Worm (Caenorhabditis elegans): ENCODE measurements around the gene dct-7.

The dct-7 gene

ce11 chrIV:4294552-4294951 is 4.2 kb upstream of the dct-7 start, which contains the start of gene F15E6.3 (continued):
- TF ChIP-seq unc-62 (GFP tag; optimal IDR thresholded peaks at IDR 0.05 in 1 of 2) (peak in 1 of 2 experiments; percentile 99), unc-62 (tag; optimal IDR thresholded peaks at IDR 0.05) (no peak), duxl-1 (tag; optimal IDR thresholded peaks at IDR 0.05; ENCODE audit: poor library complexity) (peak; percentile 26), daf-19 (GFP tag; conservative IDR thresholded peaks at IDR 0.05) (no peak), ceh-20 (GFP tag; IDR thresholded peaks at IDR 0.05) (no peak), aha-1 (tag) (peak; percentile 24), nhr-11 (tag; optimal IDR thresholded peaks at IDR 0.05) (peak; percentile 34), nhr-102 (tag; optimal IDR thresholded peaks at IDR 0.05) (peak; percentile 65), aly-2 (tag; optimal IDR thresholded peaks at IDR 0.05) (no peak), nhr-237 (tag; optimal IDR thresholded peaks at IDR 0.05) (no peak), hlh-11 (tag; optimal IDR thresholded peaks at IDR 0.05) (peak; percentile 76), T26A8.4 (GFP tag; IDR thresholded peaks at IDR 0.05) (no peak), lin-39 (tag; optimal IDR thresholded peaks at IDR 0.05) (no peak)

ce11 chrIV:4292569-4292968 is 2.2 kb upstream of the dct-7 start, which contains the start of gene F15E6.10:
F15E6.10 (plus strand) TSS chrIV:4292869.
- TF ChIP-seq rbr-2 (tag; optimal IDR thresholded peaks at IDR 0.05) (no peak), spr-3 (GFP tag; optimal IDR thresholded peaks at IDR 0.05) (no peak), unc-130 (GFP tag; optimal IDR thresholded peaks at IDR 0.05) (no peak), nhr-28 (tag; optimal IDR thresholded peaks at IDR 0.05) (no peak)

ce11 chrIV:4291174-4291573 is 802 bp upstream of the dct-7 start, which contains the start of gene F15E6.4:
F15E6.4 (plus strand) TSS chrIV:4291474.
- no peak for TF ChIP-seq ceh-44 (GFP tag; IDR thresholded peaks at IDR 0.05)
- TF ChIP-seq skn-1 (tag; optimal IDR thresholded peaks at IDR 0.05) = no peak
- TF ChIP-seq zip-2 (tag; optimal IDR thresholded peaks at IDR 0.05) = no peak
- no peak for TF ChIP-seq spr-3 (GFP tag; optimal IDR thresholded peaks at IDR 0.05)
- no peak for TF ChIP-seq lsy-2 (tag; optimal IDR thresholded peaks at IDR 0.05)
- no peak for TF ChIP-seq F26F4.8 (GFP tag; conservative IDR thresholded peaks at IDR 0.05)
- no peak for TF ChIP-seq T26A8.4 (GFP tag; IDR thresholded peaks at IDR 0.05)
- no peak for TF ChIP-seq mes-2 (tag; optimal IDR thresholded peaks at IDR 0.05; ENCODE audit: poor library complexity, severe bottlenecking)
- TF ChIP-seq set-16 (GFP tag; IDR thresholded peaks at IDR 0.05) = no peak

- no peak for TF ChIP-seq vab-7 (GFP tag; IDR thresholded peaks at IDR 0.05)
- TF ChIP-seq hmg-1.1 (GFP tag; IDR thresholded peaks at IDR 0.05) = no peak
- TF ChIP-seq dmd-9 (GFP tag; IDR thresholded peaks at IDR 0.05) = no peak
- TF ChIP-seq duxl-1 (tag; optimal IDR thresholded peaks at IDR 0.05; ENCODE audit: poor library complexity) = no peak
- no peak for TF ChIP-seq mxl-3 (GFP tag; optimal IDR thresholded peaks at IDR 0.05)
- no peak for TF ChIP-seq snpc-1.2 (GFP tag; IDR thresholded peaks at IDR 0.05)
- no peak for TF ChIP-seq gei-8 (GFP tag; optimal IDR thresholded peaks at IDR 0.05)
- no peak for TF ChIP-seq egl-27 (tag; optimal IDR thresholded peaks at IDR 0.05)
- TF ChIP-seq F26F4.8 (GFP tag; conservative IDR thresholded peaks at IDR 0.05) = no peak
- no peak for TF ChIP-seq jun-1 (tag; optimal IDR thresholded peaks at IDR 0.05)
- TF ChIP-seq skn-1 (tag; optimal IDR thresholded peaks at IDR 0.05) = no peak
- TF ChIP-seq T20F7.1 (GFP tag; optimal IDR thresholded peaks at IDR 0.05) = no peak
- TF ChIP-seq nhr-111 (GFP tag; optimal IDR thresholded peaks at IDR 0.05) = no peak
- no peak for TF ChIP-seq ZK546.5 (tag; optimal IDR thresholded peaks at IDR 0.05)
- TF ChIP-seq R02D3.7 (tag; optimal IDR thresholded peaks at IDR 0.05) = no peak
Observed at ce11 chrIV:4289267-4289666, 1.1 kb downstream of the dct-7 start, which contains the start of gene F15E6.5. F15E6.5 (plus strand) TSS chrIV:4289567.

Measured in whole organism, L4 larva.